Worm (Caenorhabditis elegans): Measurements from ENCODE around the gene F47D12.9.

The F47D12.9 gene

DNA sequence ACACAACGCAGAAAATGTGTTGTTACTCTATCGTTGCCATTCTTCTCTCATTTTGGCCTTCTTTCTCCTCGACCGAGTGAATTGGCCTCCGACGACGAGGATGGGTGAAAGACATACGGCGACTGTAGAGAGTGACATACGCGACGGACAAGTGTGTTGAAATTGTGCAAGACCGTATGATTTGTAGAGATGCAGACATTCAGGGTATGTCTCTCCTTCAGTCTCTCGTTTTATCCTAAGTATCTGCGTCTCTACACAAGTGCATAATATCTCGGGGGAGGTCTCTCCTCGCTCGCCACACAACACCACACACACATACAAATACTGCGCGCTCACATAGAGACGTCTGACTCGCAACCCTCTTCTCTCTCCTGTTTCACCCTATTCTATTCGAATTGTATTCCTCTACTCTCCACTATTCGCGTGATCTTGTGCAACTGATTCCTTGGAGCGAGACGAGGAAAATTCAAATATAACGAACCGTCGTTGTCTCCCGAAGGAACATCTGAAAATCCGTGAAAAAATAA lies 23.0 kb downstream of the F47D12.9 start, which contains the start of gene hmg-1.2:
Gene hmg-1.2, plus strand, starts transcription at position 311 of the 527 bp plus-strand sequence.
- no peak for TF ChIP-seq nfya-2 (GFP tag; IDR thresholded peaks at IDR 0.05)
- TF ChIP-seq K11D2.4 (GFP tag; IDR thresholded peaks at IDR 0.05), result 0 out of 2 replicates have a peak, but pooled peaks have one; percentile 9
- no peak for TF ChIP-seq tbx-9 (tag; optimal IDR thresholded peaks at IDR 0.05; ENCODE audit: borderline replicate concordance)
- TF ChIP-seq egl-18 (GFP tag; IDR thresholded peaks at IDR 0.05), result 0 out of 2 replicates have a peak, but pooled peaks have one; percentile 35
- peak; percentile 27 for TF ChIP-seq lsy-27 (tag; optimal IDR thresholded peaks at IDR 0.05; ENCODE audit: borderline replicate concordance, insufficient read depth)
- TF ChIP-seq snpc-1.1 (tag; optimal IDR thresholded peaks at IDR 0.05; ENCODE audit: insufficient read depth), result no peak
- peak; percentile 85 for TF ChIP-seq B0336.3 (GFP tag; IDR thresholded peaks at IDR 0.05)
- TF ChIP-seq tlf-1 (GFP tag; optimal IDR thresholded peaks at IDR 0.05), result peak; percentile 55
- TF ChIP-seq F55B11.4 (tag; optimal IDR thresholded peaks at IDR 0.05; ENCODE audit: borderline replicate concordance, insufficient read depth), result no peak
- no peak for TF ChIP-seq lag-1 (GFP tag; IDR thresholded peaks at IDR 0.05)
- no peak for TF ChIP-seq F57C9.4 (tag; optimal IDR thresholded peaks at IDR 0.05)
- no peak for TF ChIP-seq T26A5.8 (tag; optimal IDR thresholded peaks at IDR 0.05)
- no peak for TF ChIP-seq ztf-25 (GFP tag; IDR thresholded peaks at IDR 0.05)
- TF ChIP-seq zim-3 (tag; optimal IDR thresholded peaks at IDR 0.05), result no peak
- no peak for TF ChIP-seq sea-2 (GFP tag; IDR thresholded peaks at IDR 0.05)
- no peak for TF ChIP-seq F49E8.2 (tag; optimal IDR thresholded peaks at IDR 0.05; ENCODE audit: insufficient read depth)
- TF ChIP-seq lsl-1 (GFP tag; optimal IDR thresholded peaks at IDR 0.05), result no peak
- TF ChIP-seq F52B5.7 (tag; optimal IDR thresholded peaks at IDR 0.05), result no peak
- peak; percentile 71 for TF ChIP-seq pbrm-1 (GFP tag; IDR thresholded peaks at IDR 0.05)
- TF ChIP-seq C06A6.2 (GFP tag; conservative IDR thresholded peaks at IDR 0.05), result 0 out of 2 replicates have a peak, but pooled peaks have one; percentile 48
- peak; percentile 74 for TF ChIP-seq chd-7 (tag; optimal IDR thresholded peaks at IDR 0.05)
- 0 out of 2 replicates have a peak, but pooled peaks have one; percentile 32 for TF ChIP-seq egrh-3 (GFP tag; IDR thresholded peaks at IDR 0.05)
- TF ChIP-seq dpff-1 (tag; optimal IDR thresholded peaks at IDR 0.05), result no peak
- no peak for TF ChIP-seq F23B12.7 (tag; optimal IDR thresholded peaks at IDR 0.05; ENCODE audit: insufficient read depth)
- no peak for TF ChIP-seq sptf-2 (GFP tag; optimal IDR thresholded peaks at IDR 0.05)
- no peak for TF ChIP-seq B0035.1 (tag; optimal IDR thresholded peaks at IDR 0.05)
- no peak for TF ChIP-seq sdz-38 (tag; optimal IDR thresholded peaks at IDR 0.05)
- TF ChIP-seq madf-6 (GFP tag; IDR thresholded peaks at IDR 0.05), result peak; percentile 38; the same call in 1 of the 2 replicates
- TF ChIP-seq cebp-2 (GFP tag; IDR thresholded peaks at IDR 0.05), result no peak
- TF ChIP-seq Y53F4B.3 (GFP tag; IDR thresholded peaks at IDR 0.05), result no peak
- peak; percentile 25 for TF ChIP-seq pha-4 (tag; optimal IDR thresholded peaks at IDR 0.05)
- TF ChIP-seq snpc-1.3 (tag; optimal IDR thresholded peaks at IDR 0.05; ENCODE audit: insufficient read depth), result no peak
- TF ChIP-seq nhr-27 (tag; optimal IDR thresholded peaks at IDR 0.05), result no peak
- no peak for TF ChIP-seq fkh-3 (tag; optimal IDR thresholded peaks at IDR 0.05)
- TF ChIP-seq ztf-3 (GFP tag; optimal IDR thresholded peaks at IDR 0.05), result no peak
- peak; percentile 49 for TF ChIP-seq nhr-90 (tag; optimal IDR thresholded peaks at IDR 0.05)
- TF ChIP-seq Y79H2A.3 (GFP tag; conservative IDR thresholded peaks at IDR 0.05), result no peak
- peak; percentile 74 for TF ChIP-seq nhr-80 (tag; optimal IDR thresholded peaks at IDR 0.05)
- TF ChIP-seq him-1 (tag; optimal IDR thresholded peaks at IDR 0.05), result no peak
- TF ChIP-seq mcd-1 (GFP tag; IDR thresholded peaks at IDR 0.05), result peak; percentile 57
- TF ChIP-seq K12H6.12 (tag; optimal IDR thresholded peaks at IDR 0.05), result peak; percentile 65
- no peak for TF ChIP-seq F37B4.10 (GFP tag; IDR thresholded peaks at IDR 0.05)
- TF ChIP-seq bed-1 (GFP tag; IDR thresholded peaks at IDR 0.05), result no peak
- no peak for TF ChIP-seq hlh-26 (GFP tag; conservative IDR thresholded peaks at IDR 0.05)
- no peak for TF ChIP-seq mxl-1 (tag; optimal IDR thresholded peaks at IDR 0.05)
- TF ChIP-seq lin-26 (GFP tag; IDR thresholded peaks at IDR 0.05), result peak; percentile 47; the same call in 1 of the 2 replicates
- no peak for TF ChIP-seq dpl-1 (GFP tag; optimal IDR thresholded peaks at IDR 0.05)
- TF ChIP-seq F10E7.11 (tag; optimal IDR thresholded peaks at IDR 0.05), result no peak
